Worm (Caenorhabditis elegans): ENCODE measurements around the gene klo-1.

ce11 chrIV:7759527-7759926, 11.5 kb upstream of the klo-1 start, which contains the start of gene dsb-3:
- TF ChIP-seq ztf-23 (GFP tag; IDR thresholded peaks at IDR 0.05) = no peak
- TF ChIP-seq med-1 (GFP tag; optimal IDR thresholded peaks at IDR 0.05; ENCODE audit: insufficient read depth) = no peak
- TF ChIP-seq flt-1 (GFP tag; IDR thresholded peaks at IDR 0.05) = no peak
- TF ChIP-seq T22C8.4 (GFP tag; IDR thresholded peaks at IDR 0.05) = no peak
- no peak for TF ChIP-seq ref-1 (GFP tag; conservative IDR thresholded peaks at IDR 0.05)
- no peak for TF ChIP-seq tab-1 (GFP tag; IDR thresholded peaks at IDR 0.05)
- TF ChIP-seq cog-1 (tag; optimal IDR thresholded peaks at IDR 0.05) = no peak
- TF ChIP-seq ztf-29 (GFP tag; IDR thresholded peaks at IDR 0.05) = no peak
- TF ChIP-seq klf-2 (GFP tag; conservative IDR thresholded peaks at IDR 0.05) = no peak
